Worm (Caenorhabditis elegans) whole organism, L4 larva: ENCODE data around the gene rfs-1.

ENCODE experiments used
- D1046.2 ChIP-seq: fragments of 200-800 bp; sonication (Bioruptor generic); IDR thresholded peaks from 2 replicates; pipeline ENCODE4 v1.3.6; 2022; ENCODE audit warnings: missing genetic modification characterization, missing compliant biosample characterization
- F26F4.8 ChIP-seq: fragments of 200-800 bp; sonication (Bioruptor generic); conservative IDR thresholded peaks from 2 replicates; pipeline ENCODE4 v1.3.6; 2022; ENCODE audit warnings: missing genetic modification characterization, missing compliant biosample characterization
- F44E2.7 ChIP-seq: fragments of 200-800 bp; sonication (Bioruptor generic); IDR thresholded peaks from 2 replicates; pipeline ENCODE4 v2.1.2; 2022; ENCODE audit warnings: missing genetic modification characterization, missing compliant biosample characterization
- Y105C5A.15 ChIP-seq: fragments of 200-800 bp; sonication (Bioruptor generic); IDR thresholded peaks from 2 replicates; pipeline ENCODE4 v1.3.6; 2022; ENCODE audit warnings: missing genetic modification characterization, missing compliant biosample characterization
- ZK337.2 ChIP-seq: fragments of 200-800 bp; sonication (Bioruptor generic); IDR thresholded peaks from 2 replicates; pipeline ENCODE4 v1.3.6; 2022; ENCODE audit warnings: missing genetic modification reagents, missing genetic modification characterization, missing compliant biosample characterization
- aha-1 ChIP-seq: fragments of 150-350 bp; peaks from one replicate; lab custom pipeline; 2014; ENCODE audit warnings: missing biosample characterization, missing genetic modification characterization
- ceh-28 ChIP-seq: fragments of 150-350 bp; optimal IDR thresholded peaks from 2 replicates; lab custom pipeline; 2014; ENCODE audit warnings: missing biosample characterization, missing genetic modification reagents, missing genetic modification characterization
- ceh-62 ChIP-seq: sonication (generic microtip); optimal IDR thresholded peaks from 2 replicates; lab custom pipeline; 2017; ENCODE audit warnings: missing biosample characterization, missing genetic modification characterization
- ceh-82 ChIP-seq: sonication (generic microtip); optimal IDR thresholded peaks from 2 replicates; lab custom pipeline; 2017; ENCODE audit warnings: missing biosample characterization, missing genetic modification characterization
- daf-16 ChIP-seq, 3 experiments: sonication (generic microtip); optimal IDR thresholded peaks; 2 replicates each; lab custom pipeline; 2016 to 2017; ENCODE audit warnings: missing genetic modification characterization in 3 of 3, missing genetic modification reagents in 3 of 3, mild to moderate bottlenecking in 2 of 3, missing compliant biosample characterization in 2 of 3, missing biosample characterization in 1 of 3, moderate library complexity in 1 of 3
- daf-19 ChIP-seq: fragments of 200-800 bp; sonication (Bioruptor generic); conservative IDR thresholded peaks from 2 replicates; pipeline ENCODE4 v1.3.6; 2022; ENCODE audit warnings: missing genetic modification characterization, missing compliant biosample characterization
- daf-8 ChIP-seq: fragments of 200-800 bp; sonication (Bioruptor generic); IDR thresholded peaks from 2 replicates; pipeline ENCODE4 v1.3.6; 2022; ENCODE audit warnings: missing genetic modification characterization, missing compliant biosample characterization
- dmd-6 ChIP-seq: fragments of 200-800 bp; sonication (Bioruptor generic); IDR thresholded peaks from 2 replicates; pipeline ENCODE4 v1.3.6; 2022; ENCODE audit warnings: missing genetic modification reagents, missing genetic modification characterization, missing compliant biosample characterization
- dmd-9 ChIP-seq: fragments of 200-800 bp; sonication (Bioruptor generic); IDR thresholded peaks from 2 replicates; pipeline ENCODE4 v1.3.6; 2022; ENCODE audit warnings: missing genetic modification reagents, missing genetic modification characterization, missing compliant biosample characterization
- egl-27 ChIP-seq: sonication (generic microtip); optimal IDR thresholded peaks from 3 replicates; lab custom pipeline; 2017; ENCODE audit warnings: missing biosample characterization, missing genetic modification reagents, missing genetic modification characterization
- fkh-10 ChIP-seq: fragments of 150-350 bp; optimal IDR thresholded peaks from 2 replicates; lab custom pipeline; 2014; ENCODE audit warnings: missing biosample characterization, missing genetic modification reagents, missing genetic modification characterization
- fos-1 ChIP-seq: fragments of 150-350 bp; optimal IDR thresholded peaks from 2 replicates; lab custom pipeline; 2014; ENCODE audit warnings: missing biosample characterization, missing genetic modification characterization
- hlh-30 ChIP-seq: sonication (generic microtip); optimal IDR thresholded peaks from 2 replicates; lab custom pipeline; 2017; ENCODE audit warnings: antibody characterized with exemption, mild to moderate bottlenecking, missing genetic modification characterization, missing compliant biosample characterization; ENCODE audit not compliant: insufficient read depth
- lin-13 ChIP-seq: fragments of 150-350 bp; optimal IDR thresholded peaks from 2 replicates; lab custom pipeline; 2014; ENCODE audit warnings: missing biosample characterization, missing genetic modification reagents, missing genetic modification characterization
- lin-29 ChIP-seq: fragments of 200-800 bp; sonication (Bioruptor generic); IDR thresholded peaks from 2 replicates; pipeline ENCODE4 v1.3.6; 2022; ENCODE audit warnings: missing genetic modification reagents, missing genetic modification characterization, missing compliant biosample characterization
- lin-38 ChIP-seq: fragments of 200-800 bp; sonication (Bioruptor generic); IDR thresholded peaks from 2 replicates; pipeline ENCODE4 v1.3.6; 2022; ENCODE audit warnings: missing genetic modification reagents, missing genetic modification characterization, missing compliant biosample characterization
- lin-39 ChIP-seq: fragments of 150-350 bp; optimal IDR thresholded peaks from 2 replicates; lab custom pipeline; 2014; ENCODE audit warnings: missing biosample characterization, missing genetic modification reagents, missing genetic modification characterization
- lir-3 ChIP-seq: sonication (generic microtip); optimal IDR thresholded peaks from 2 replicates; lab custom pipeline; 2016; ENCODE audit warnings: mild to moderate bottlenecking, missing genetic modification characterization, missing compliant biosample characterization
- nhr-11 ChIP-seq: fragments of 150-350 bp; optimal IDR thresholded peaks from 2 replicates; lab custom pipeline; 2014; ENCODE audit warnings: missing biosample characterization, missing genetic modification characterization
- nhr-111 ChIP-seq: fragments of 200-800 bp; sonication (Bioruptor generic); optimal IDR thresholded peaks from 2 replicates; lab custom pipeline; 2018; ENCODE audit warnings: mild to moderate bottlenecking, missing genetic modification characterization, missing compliant biosample characterization
- nhr-237 ChIP-seq: sonication (generic microtip); optimal IDR thresholded peaks from 2 replicates; lab custom pipeline; 2017; ENCODE audit warnings: missing biosample characterization, missing genetic modification characterization
- rbr-2 ChIP-seq: sonication (generic microtip); optimal IDR thresholded peaks from 2 replicates; lab custom pipeline; 2016; ENCODE audit warnings: missing genotype, missing genetic modification characterization, missing compliant biosample characterization
- snpc-4 ChIP-seq: fragments of 150-350 bp; optimal IDR thresholded peaks from 2 replicates; lab custom pipeline; 2014; ENCODE audit warnings: missing biosample characterization, missing genetic modification characterization
- unc-62 ChIP-seq, 3 experiments: fragments of 150-350 bp in 1 of 3; sonication (generic microtip); optimal IDR thresholded peaks in 2 of 3; peaks in 1 of 3; 1 replicate in 1 of 3; 2 replicates in 2 of 3; lab custom pipeline; 2014 to 2017; ENCODE audit warnings: missing biosample characterization in 3 of 3, missing genetic modification characterization in 3 of 3, missing genetic modification reagents in 3 of 3, missing genotype in 1 of 3
- zfp-2 ChIP-seq: sonication (generic microtip); optimal IDR thresholded peaks from 2 replicates; lab custom pipeline; 2016; ENCODE audit warnings: mild to moderate bottlenecking, missing genetic modification characterization, missing compliant biosample characterization

rfs-1 gene

DNA sequence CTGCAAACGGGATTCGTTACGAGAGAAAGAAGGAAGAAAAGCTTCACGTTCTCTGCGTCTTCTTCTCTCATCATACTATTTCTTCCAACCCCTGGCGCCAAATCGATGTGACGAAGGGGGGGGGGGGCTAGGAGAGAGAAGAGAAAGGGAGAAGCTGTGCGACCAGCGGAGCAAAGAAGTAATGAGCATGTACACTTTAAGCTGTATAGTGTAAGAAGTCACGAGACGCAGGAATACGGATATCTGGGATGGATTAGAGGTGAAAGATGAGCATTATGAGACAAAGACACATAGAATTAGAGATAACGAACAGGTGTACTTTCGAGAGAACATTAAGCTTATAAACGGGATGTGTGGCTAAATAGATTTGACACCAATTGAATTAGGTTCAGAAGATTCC lies 24.5 kb upstream of the rfs-1 start (continued):
- no peak for TF ChIP-seq lin-38 (GFP tag; lab: Robert Waterston, UW)
- TF ChIP-seq daf-19 (GFP tag; lab: Robert Waterston, UW): no peak
- TF ChIP-seq ceh-28 (tag; lab: Kevin White, UChicago): peak; percentile 22

- no peak for TF ChIP-seq lin-39 (tag; lab: Kevin White, UChicago)
- TF ChIP-seq nhr-237: no peak
- no peak for TF ChIP-seq unc-62 (GFP tag; optimal IDR thresholded peaks at IDR 0.05 in 1 of 2; lab: Kevin White, UChicago)
- TF ChIP-seq unc-62 (tag; optimal IDR thresholded peaks at IDR 0.05; lab: Kevin White, UChicago): no peak
Measured at ce11 chrIII:8202754-8203153, 23.5 kb upstream of the rfs-1 start, which contains the start of gene snb-5. Gene snb-5, plus strand, starts transcription at chrIII:8203054.

- TF ChIP-seq nhr-11 (tag; lab: Kevin White, UChicago) (no peak), nhr-111 (GFP tag; lab: Kevin White, UChicago) (no peak), unc-62 (GFP tag; optimal IDR thresholded peaks at IDR 0.05 in 1 of 2; lab: Kevin White, UChicago) (peak in 1 of 2 experiments; percentile 16), unc-62 (tag; optimal IDR thresholded peaks at IDR 0.05; lab: Kevin White, UChicago) (no peak)
Measured at ce11 chrIII:8209775-8210174, 16.5 kb upstream of the rfs-1 start, which contains the start of gene C30A5.10. Gene C30A5.10, minus strand, starts transcription at chrIII:8209875.

DNA sequence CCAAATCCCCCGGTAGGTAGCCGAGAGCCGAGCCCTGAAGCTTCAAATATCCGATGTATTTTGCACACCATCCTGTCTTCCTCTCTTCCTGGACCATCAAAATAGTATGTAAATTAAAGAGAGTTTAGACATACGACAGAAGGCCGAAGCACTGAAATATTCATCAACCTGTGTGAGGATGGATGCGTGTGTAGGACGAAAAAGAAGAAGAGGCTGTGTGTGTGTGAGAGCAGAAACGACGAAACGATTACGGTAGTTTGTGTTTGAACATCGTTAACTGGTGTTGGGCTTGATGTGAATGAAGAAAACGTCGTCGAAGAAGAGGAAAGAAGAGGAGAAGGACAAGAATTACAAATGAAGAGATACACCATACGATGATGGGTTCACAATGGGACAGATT lies 14.7 kb upstream of the rfs-1 start:
- TF ChIP-seq fos-1 (tag; lab: Kevin White, UChicago): no peak
- TF ChIP-seq aha-1: peak; percentile 29
- TF ChIP-seq unc-62 (GFP tag; optimal IDR thresholded peaks at IDR 0.05 in 1 of 2; lab: Kevin White, UChicago): peak in 1 of 2 experiments; percentile 59
- TF ChIP-seq unc-62 (tag; optimal IDR thresholded peaks at IDR 0.05; lab: Kevin White, UChicago): no peak
- TF ChIP-seq ZK337.2 (GFP tag; lab: Robert Waterston, UW): no peak

DNA sequence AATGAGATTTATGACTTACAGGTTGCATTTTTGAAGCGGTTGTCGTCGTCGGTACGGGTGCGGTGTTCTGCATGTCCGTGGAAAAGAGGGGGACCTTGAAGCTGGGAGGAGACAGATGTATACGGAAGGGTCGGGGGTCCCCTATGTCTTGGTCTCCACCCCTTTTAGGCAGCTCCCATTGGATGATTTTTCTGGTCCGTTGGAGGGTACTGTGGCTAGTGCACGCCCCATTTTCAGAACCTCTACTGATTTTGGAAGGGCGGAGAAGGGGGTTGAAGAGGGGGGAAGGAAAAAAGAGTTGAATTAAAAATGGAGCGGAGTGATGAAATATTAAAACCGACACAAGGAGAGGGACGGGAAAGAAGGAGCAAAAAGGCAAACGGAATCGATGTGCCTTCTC lies 10.1 kb upstream of the rfs-1 start, which contains the start of gene unc-86:
Gene unc-86 (minus strand): TSS at position 113 of the 400 bp plus-strand sequence.
- peak; percentile 2 for TF ChIP-seq aha-1
- no peak for TF ChIP-seq dmd-6 (GFP tag; lab: Robert Waterston, UW)
- TF ChIP-seq, all 104 proteins: peak for 1

- no peak for TF ChIP-seq F44E2.7 (GFP tag; lab: Robert Waterston, UW)
- TF ChIP-seq Y105C5A.15 (GFP tag; lab: Robert Waterston, UW): no peak
- no peak for TF ChIP-seq zfp-2 (tag; lab: Kevin White, UChicago)
- no peak for TF ChIP-seq daf-16 (GFP tag; optimal IDR thresholded peaks at IDR 0.05; lab: Kevin White, UChicago)
- no peak for TF ChIP-seq daf-16 (tag; optimal IDR thresholded peaks at IDR 0.05; lab: Kevin White, UChicago)
Measured at ce11 chrIII:8217919-8218318, 8.4 kb upstream of the rfs-1 start, which contains the start of gene C30A5.16. Gene C30A5.16, plus strand, starts transcription at chrIII:8218219.

- TF ChIP-seq dmd-9 (GFP tag; lab: Robert Waterston, UW) (no peak), lin-29 (GFP tag; lab: Robert Waterston, UW) (no peak), hlh-30 (no peak), snpc-4 (tag; lab: Kevin White, UChicago) (no peak), ceh-82 (tag; lab: Kevin White, UChicago) (no peak), egl-27 (no peak), lin-38 (GFP tag; lab: Robert Waterston, UW) (no peak), aha-1 (no peak), ceh-62 (tag; lab: Kevin White, UChicago) (no peak), lin-13 (no peak), fkh-10 (GFP tag; lab: Kevin White, UChicago) (no peak), nhr-237 (no peak), D1046.2 (GFP tag; lab: Robert Waterston, UW) (no peak), F26F4.8 (GFP tag; lab: Robert Waterston, UW) (no peak), lir-3 (tag; lab: Kevin White, UChicago) (no peak), daf-8 (GFP tag; lab: Robert Waterston, UW) (no peak), rbr-2 (tag; lab: Kevin White, UChicago) (no peak)
Measured at ce11 chrIII:8220081-8220480, 6.2 kb upstream of the rfs-1 start.
